Worm (Caenorhabditis elegans) whole organism, L1 larva: ENCODE data around the gene Y39A1A.16.

Experiments
- C04F5.9 ChIP-seq: sonication (generic microtip); optimal IDR thresholded peaks from 2 replicates; lab custom pipeline; 2016; ENCODE audit warnings: missing genetic modification characterization, missing compliant biosample characterization
- C34B4.2 ChIP-seq: sonication (generic microtip); optimal IDR thresholded peaks from 2 replicates; lab custom pipeline; 2017; ENCODE audit warnings: mild to moderate bottlenecking, missing genetic modification characterization, missing compliant biosample characterization
- aha-1 ChIP-seq: fragments of 150-350 bp; optimal IDR thresholded peaks from 2 replicates; lab custom pipeline; 2014; ENCODE audit warnings: missing biosample characterization, missing genetic modification characterization
- alr-1 ChIP-seq: fragments of 200-800 bp; sonication (Bioruptor generic); optimal IDR thresholded peaks from 2 replicates; lab custom pipeline; 2018; ENCODE audit warnings: borderline replicate concordance, mild to moderate bottlenecking, missing genetic modification characterization, missing compliant biosample characterization
- aly-2 ChIP-seq: fragments of 150-350 bp; optimal IDR thresholded peaks from 2 replicates; lab custom pipeline; 2014; ENCODE audit warnings: missing biosample characterization, missing genetic modification characterization
- ama-1 ChIP-seq: fragments of 150-350 bp; optimal IDR thresholded peaks from 2 replicates; lab custom pipeline; 2014
- ceh-63 ChIP-seq: fragments of 200-800 bp; sonication (Bioruptor generic); optimal IDR thresholded peaks from 2 replicates; lab custom pipeline; 2018; ENCODE audit warnings: mild to moderate bottlenecking, missing genetic modification characterization, missing compliant biosample characterization
- ceh-82 ChIP-seq, 3 experiments: fragments of 150-350 bp in 1 of 3; sonication (generic microtip) in 2 of 3; optimal IDR thresholded peaks; 2 replicates each; lab custom pipeline; 2014 to 2017; ENCODE audit warnings: missing biosample characterization in 3 of 3, missing genetic modification characterization in 3 of 3
- ceh-88 ChIP-seq: fragments of 200-800 bp; sonication (Bioruptor generic); IDR thresholded peaks from 2 replicates; pipeline ENCODE4 v1.3.6; 2022; ENCODE audit warnings: missing genetic modification characterization, missing compliant biosample characterization
- ceh-90 ChIP-seq: sonication (generic microtip); optimal IDR thresholded peaks from 2 replicates; lab custom pipeline; 2016; ENCODE audit warnings: missing genetic modification characterization, missing compliant biosample characterization
- ces-1 ChIP-seq: fragments of 150-350 bp; optimal IDR thresholded peaks from 2 replicates; lab custom pipeline; 2014; ENCODE audit warnings: missing biosample characterization, missing genetic modification reagents, missing genetic modification characterization
- dsc-1 ChIP-seq: sonication (generic microtip); optimal IDR thresholded peaks from 2 replicates; lab custom pipeline; 2016; ENCODE audit warnings: mild to moderate bottlenecking, missing genetic modification characterization, missing compliant biosample characterization
- efl-1 ChIP-seq, 4 experiments: fragments of 150-350 bp; optimal IDR thresholded peaks in 3 of 4; peaks in 1 of 4; 1 replicate in 1 of 4; 2 replicates in 3 of 4; lab custom pipeline; 2014; ENCODE audit warnings: missing biosample characterization in 2 of 4, missing genetic modification characterization in 2 of 4, missing genetic modification reagents in 2 of 4
- efl-3 ChIP-seq: fragments of 200-800 bp; sonication (Bioruptor generic); optimal IDR thresholded peaks from 2 replicates; lab custom pipeline; 2018; ENCODE audit warnings: mild to moderate bottlenecking, missing genetic modification characterization, missing compliant biosample characterization
- egl-27 ChIP-seq, 2 experiments: fragments of 150-350 bp in 1 of 2; sonication (generic microtip); optimal IDR thresholded peaks; 3 replicates each; lab custom pipeline; 2017 to 2018; ENCODE audit warnings: missing biosample characterization in 2 of 2, missing genetic modification characterization in 2 of 2, missing genetic modification reagents in 2 of 2
- elt-2 ChIP-seq: sonication (generic microtip); optimal IDR thresholded peaks from 2 replicates; lab custom pipeline; 2016; ENCODE audit warnings: missing genetic modification characterization, mild to moderate bottlenecking, inconsistent platforms, missing compliant biosample characterization, missing genetic modification reagents
- elt-3 ChIP-seq, 6 experiments: fragments of 150-350 bp in 1 of 6; sonication (generic microtip); optimal IDR thresholded peaks; 2 replicates each; lab custom pipeline; 2017 to 2018; ENCODE audit warnings: missing biosample characterization in 6 of 6, missing genetic modification characterization in 6 of 6, inconsistent platforms in 1 of 6
- ets-5 ChIP-seq: fragments of 200-800 bp; sonication (Bioruptor generic); IDR thresholded peaks from 2 replicates; pipeline ENCODE4 v1.3.6; 2022; ENCODE audit warnings: missing genetic modification characterization, missing compliant biosample characterization
- fkh-10 ChIP-seq: sonication (generic microtip); optimal IDR thresholded peaks from 2 replicates; lab custom pipeline; 2017; ENCODE audit warnings: missing biosample characterization, missing genetic modification reagents, missing genetic modification characterization
- fkh-4 ChIP-seq: sonication (generic microtip); optimal IDR thresholded peaks from 2 replicates; lab custom pipeline; 2016; ENCODE audit warnings: missing compliant biosample characterization, missing genetic modification characterization, borderline replicate concordance
- fkh-8 ChIP-seq: sonication (generic microtip); optimal IDR thresholded peaks from 2 replicates; lab custom pipeline; 2016; ENCODE audit warnings: mild to moderate bottlenecking, missing genetic modification characterization, missing compliant biosample characterization
- fos-1 ChIP-seq: fragments of 150-350 bp; optimal IDR thresholded peaks from 2 replicates; lab custom pipeline; 2014; ENCODE audit warnings: missing biosample characterization, missing genetic modification characterization
- grh-1 ChIP-seq: fragments of 200-800 bp; sonication (Bioruptor generic); IDR thresholded peaks from 2 replicates; pipeline ENCODE4 v1.3.6; 2022; ENCODE audit warnings: missing genetic modification reagents, missing genetic modification characterization, missing compliant biosample characterization
- hlh-17 ChIP-seq: fragments of 200-800 bp; sonication (Bioruptor generic); optimal IDR thresholded peaks from 2 replicates; lab custom pipeline; 2018; ENCODE audit warnings: missing genetic modification characterization, mild to moderate bottlenecking, missing compliant biosample characterization, moderate library complexity, borderline replicate concordance
- hlh-4 ChIP-seq: sonication (generic microtip); optimal IDR thresholded peaks from 2 replicates; lab custom pipeline; 2016; ENCODE audit warnings: mild to moderate bottlenecking, missing genetic modification characterization, missing compliant biosample characterization
- irx-1 ChIP-seq: sonication (generic microtip); optimal IDR thresholded peaks from 2 replicates; lab custom pipeline; 2016; ENCODE audit warnings: missing genetic modification characterization, missing compliant biosample characterization
- lin-14 ChIP-seq: fragments of 200-800 bp; sonication (Bioruptor generic); optimal IDR thresholded peaks from 2 replicates; lab custom pipeline; 2018; ENCODE audit warnings: mild to moderate bottlenecking, missing genetic modification characterization, moderate library complexity, missing compliant biosample characterization
- lin-15B ChIP-seq: fragments of 150-350 bp; sonication (generic microtip); optimal IDR thresholded peaks from 3 replicates; lab custom pipeline; 2014; ENCODE audit warnings: missing biosample characterization, missing genetic modification characterization
- lin-35 ChIP-seq, 2 experiments: fragments of 150-350 bp; optimal IDR thresholded peaks; 2 replicates each; lab custom pipeline; 2014; ENCODE audit warnings: missing biosample characterization in 2 of 2, missing genetic modification characterization in 2 of 2, missing genetic modification reagents in 2 of 2
- lir-3 ChIP-seq: sonication (generic microtip); optimal IDR thresholded peaks from 2 replicates; lab custom pipeline; 2016; ENCODE audit warnings: mild to moderate bottlenecking, missing genetic modification characterization, moderate library complexity, missing compliant biosample characterization; ENCODE audit not compliant: poor library complexity
- lsy-2 ChIP-seq, 2 experiments: fragments of 150-350 bp; optimal IDR thresholded peaks; 2 replicates each; lab custom pipeline; 2014; ENCODE audit warnings: missing biosample characterization in 2 of 2, missing genetic modification characterization in 2 of 2
- mab-9 ChIP-seq: fragments of 200-800 bp; sonication (Bioruptor generic); IDR thresholded peaks from 2 replicates; pipeline ENCODE4 v1.3.6; 2022; ENCODE audit warnings: missing genetic modification reagents, missing genetic modification characterization, missing compliant biosample characterization
- mdl-1 ChIP-seq, 2 experiments: fragments of 150-350 bp; optimal IDR thresholded peaks; 2 replicates each; lab custom pipeline; 2014 to 2017; ENCODE audit warnings: missing biosample characterization in 2 of 2, missing genetic modification characterization in 2 of 2, inconsistent platforms in 1 of 2
- mep-1 ChIP-seq: fragments of 150-350 bp; optimal IDR thresholded peaks from 2 replicates; lab custom pipeline; 2014; ENCODE audit warnings: missing biosample characterization, missing genetic modification characterization
- nhr-19 ChIP-seq: fragments of 200-800 bp; sonication (Bioruptor generic); conservative IDR thresholded peaks from 2 replicates; pipeline ENCODE4 v1.3.6; 2022; ENCODE audit warnings: missing genetic modification characterization, missing compliant biosample characterization
- nhr-237 ChIP-seq: fragments of 150-350 bp; optimal IDR thresholded peaks from 2 replicates; lab custom pipeline; 2014; ENCODE audit warnings: missing biosample characterization, missing genetic modification characterization
- pax-3 ChIP-seq: fragments of 200-800 bp; sonication (Bioruptor generic); optimal IDR thresholded peaks from 2 replicates; lab custom pipeline; 2018; ENCODE audit warnings: mild to moderate bottlenecking, missing genetic modification characterization, moderate library complexity, missing compliant biosample characterization
- rnt-1 ChIP-seq: sonication (generic microtip); optimal IDR thresholded peaks from 2 replicates; lab custom pipeline; 2016; ENCODE audit warnings: mild to moderate bottlenecking, missing genetic modification characterization, moderate library complexity, missing compliant biosample characterization
- snpc-4 ChIP-seq: fragments of 150-350 bp; optimal IDR thresholded peaks from 2 replicates; lab custom pipeline; 2014; ENCODE audit warnings: missing biosample characterization, missing genetic modification characterization
- snu-23 ChIP-seq: sonication (generic microtip); optimal IDR thresholded peaks from 2 replicates; lab custom pipeline; 2016; ENCODE audit warnings: missing genetic modification characterization, missing compliant biosample characterization
- sptf-1 ChIP-seq: fragments of 150-350 bp; optimal IDR thresholded peaks from 2 replicates; lab custom pipeline; 2014; ENCODE audit warnings: missing biosample characterization, missing genetic modification characterization
- tbx-2 ChIP-seq: sonication (generic microtip); optimal IDR thresholded peaks from 2 replicates; lab custom pipeline; 2016; ENCODE audit warnings: missing genetic modification characterization, missing compliant biosample characterization
- tlp-1 ChIP-seq: fragments of 150-350 bp; optimal IDR thresholded peaks from 2 replicates; lab custom pipeline; 2014; ENCODE audit warnings: missing biosample characterization, missing genetic modification characterization
- unc-130 ChIP-seq: fragments of 150-350 bp; optimal IDR thresholded peaks from 2 replicates; lab custom pipeline; 2017; ENCODE audit warnings: missing biosample characterization, missing genetic modification characterization, inconsistent platforms
- unc-62 ChIP-seq: fragments of 150-350 bp; optimal IDR thresholded peaks from 2 replicates; lab custom pipeline; 2014; ENCODE audit warnings: missing biosample characterization, missing genetic modification reagents, missing genetic modification characterization
- unc-86 ChIP-seq: sonication (generic microtip); optimal IDR thresholded peaks from 2 replicates; lab custom pipeline; 2016; ENCODE audit warnings: missing genetic modification characterization, missing compliant biosample characterization
- unc-98 ChIP-seq: fragments of 200-800 bp; sonication (Bioruptor generic); IDR thresholded peaks from 2 replicates; pipeline ENCODE4 v1.3.6; 2022; ENCODE audit warnings: missing genetic modification characterization, missing compliant biosample characterization
- vab-15 ChIP-seq: sonication (generic microtip); optimal IDR thresholded peaks from 2 replicates; lab custom pipeline; 2017; ENCODE audit warnings: missing genotype, mild to moderate bottlenecking, missing genetic modification characterization, missing compliant biosample characterization
- xbp-1 ChIP-seq: sonication (generic microtip); optimal IDR thresholded peaks from 2 replicates; lab custom pipeline; 2016; ENCODE audit warnings: missing genetic modification characterization, missing compliant biosample characterization
- zag-1 ChIP-seq: fragments of 150-350 bp; optimal IDR thresholded peaks from 2 replicates; lab custom pipeline; 2014; ENCODE audit warnings: missing biosample characterization, missing genetic modification characterization
- zip-4 ChIP-seq: fragments of 200-800 bp; sonication (Bioruptor generic); optimal IDR thresholded peaks from 2 replicates; lab custom pipeline; 2018; ENCODE audit warnings: mild to moderate bottlenecking, missing genetic modification characterization, moderate library complexity, missing compliant biosample characterization
- ztf-4 ChIP-seq: fragments of 150-350 bp; optimal IDR thresholded peaks from 2 replicates; lab custom pipeline; 2014; ENCODE audit warnings: missing biosample characterization, missing genetic modification characterization

The Y39A1A.16 gene

DNA sequence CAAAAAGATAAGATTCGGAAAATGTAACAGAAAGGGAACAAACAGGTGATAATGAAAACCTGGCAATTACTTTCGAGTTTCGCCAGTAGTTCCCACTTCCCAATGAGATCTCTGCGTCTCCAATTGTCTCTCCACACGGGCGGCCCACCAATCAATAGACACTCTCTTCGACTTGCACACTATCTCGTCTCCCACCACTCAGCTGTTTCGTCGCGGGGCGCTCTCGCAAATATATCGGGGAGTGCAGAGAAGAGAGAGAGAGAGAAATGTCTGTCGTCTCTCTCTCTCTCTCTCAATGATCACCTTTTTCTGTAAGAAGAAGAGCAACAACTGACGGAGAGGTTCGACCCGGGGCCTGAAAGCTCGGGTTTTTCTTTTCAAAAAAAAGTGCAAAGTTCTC is 41.1 kb downstream of the Y39A1A.16 start:
- TF ChIP-seq snu-23 (GFP tag; lab: Kevin White, UChicago), result peak; percentile 95
- peak; percentile 82 to 85 for TF ChIP-seq lsy-2 (tag; optimal IDR thresholded peaks at IDR 0.05; lab: Kevin White, UChicago)
- peak; percentile 18 for TF ChIP-seq zag-1 (tag; lab: Kevin White, UChicago)
- TF ChIP-seq lin-15B (tag; lab: Kevin White, UChicago), result peak; percentile 38
- peak; percentile 76 for TF ChIP-seq grh-1 (GFP tag; lab: Robert Waterston, UW)
- TF ChIP-seq ceh-63 (GFP tag; lab: Kevin White, UChicago), result no peak
- no peak for TF ChIP-seq ama-1 (lab: Kevin White, UChicago)
- peak; percentile 76 to 87 for TF ChIP-seq efl-1 (optimal IDR thresholded peaks at IDR 0.05; lab: Kevin White, UChicago)
- TF ChIP-seq efl-1 (GFP tag; optimal IDR thresholded peaks at IDR 0.05 in 1 of 2; lab: Kevin White, UChicago), result peak; percentile 70 to 94
- TF ChIP-seq lin-35 (GFP tag; optimal IDR thresholded peaks at IDR 0.05; lab: Kevin White, UChicago), result peak; percentile 76 to 78
- TF ChIP-seq unc-98 (GFP tag; lab: Robert Waterston, UW), result peak; percentile 62; the same call in 1 of the 2 replicates
- TF ChIP-seq fkh-8 (tag; lab: Kevin White, UChicago), result peak; percentile 88
- TF ChIP-seq hlh-4, result no peak
- TF ChIP-seq alr-1 (tag; lab: Kevin White, UChicago), result no peak
- peak; percentile 21 for TF ChIP-seq aha-1
- peak; percentile 82 for TF ChIP-seq ztf-4 (tag; lab: Kevin White, UChicago)
- TF ChIP-seq elt-2, result peak; percentile 79
- peak; percentile 67 for TF ChIP-seq mab-9 (GFP tag; lab: Robert Waterston, UW)
- TF ChIP-seq nhr-237 (tag; lab: Kevin White, UChicago), result peak; percentile 55
- TF ChIP-seq mdl-1 (tag; optimal IDR thresholded peaks at IDR 0.05; lab: Kevin White, UChicago), result peak in 1 of 2 experiments; percentile 84
- peak; percentile 81 for TF ChIP-seq unc-86 (tag; lab: Kevin White, UChicago)
- TF ChIP-seq ces-1 (GFP tag; lab: Kevin White, UChicago), result no peak
- peak; percentile 46 for TF ChIP-seq zip-4 (GFP tag; lab: Kevin White, UChicago)
- TF ChIP-seq lin-14, result peak; percentile 98
- TF ChIP-seq fkh-10 (GFP tag; lab: Kevin White, UChicago), result peak; percentile 11
- no peak for TF ChIP-seq vab-15 (tag; lab: Kevin White, UChicago)
- peak; percentile 93 for TF ChIP-seq rnt-1 (tag; lab: Kevin White, UChicago)
- peak; percentile 9 for TF ChIP-seq C04F5.9 (tag; lab: Kevin White, UChicago)
- peak; percentile 73 for TF ChIP-seq xbp-1 (tag; lab: Kevin White, UChicago)
- TF ChIP-seq egl-27 (tag; optimal IDR thresholded peaks at IDR 0.05; lab: Kevin White, UChicago), result peak in 1 of 2 experiments; percentile 28
- TF ChIP-seq ceh-88 (GFP tag; lab: Robert Waterston, UW), result no peak; the same call in 1 of the 2 replicates
- peak; percentile 75 for TF ChIP-seq pax-3
- no peak for TF ChIP-seq ets-5 (GFP tag; lab: Robert Waterston, UW)
- peak; percentile 84 for TF ChIP-seq dsc-1
- peak; percentile 64 for TF ChIP-seq unc-130
- peak; percentile 60 for TF ChIP-seq snpc-4
- TF ChIP-seq unc-62 (GFP tag; lab: Kevin White, UChicago), result no peak
- peak; percentile 92 for TF ChIP-seq C34B4.2 (tag; lab: Kevin White, UChicago)
- no peak for TF ChIP-seq sptf-1
- TF ChIP-seq efl-3 (GFP tag; lab: Kevin White, UChicago), result no peak
- TF ChIP-seq fkh-4 (tag; lab: Kevin White, UChicago), result no peak
- TF ChIP-seq irx-1, result peak; percentile 54
- TF ChIP-seq aly-2 (tag; lab: Kevin White, UChicago), result no peak
- TF ChIP-seq nhr-19, result peak; percentile 93
- TF ChIP-seq elt-3 (tag; optimal IDR thresholded peaks at IDR 0.05; lab: Kevin White, UChicago), result peak in 3 of 6 experiments; percentile 16 to 52 (median 36)
- no peak for TF ChIP-seq hlh-17 (GFP tag; lab: Kevin White, UChicago)
- TF ChIP-seq fos-1 (tag; lab: Kevin White, UChicago), result peak; percentile 76
- peak; percentile 92 for TF ChIP-seq tbx-2 (tag; lab: Kevin White, UChicago)
- TF ChIP-seq ceh-90, result no peak
- TF ChIP-seq ceh-82 (tag; optimal IDR thresholded peaks at IDR 0.05; lab: Kevin White, UChicago), result peak; percentile 79 to 89 (median 83)
- no peak for TF ChIP-seq tlp-1 (tag; lab: Kevin White, UChicago)
- peak; percentile 59 for TF ChIP-seq lir-3 (tag; lab: Kevin White, UChicago)
- peak; percentile 81 for TF ChIP-seq mep-1 (tag; lab: Kevin White, UChicago)
